Worm (Caenorhabditis elegans) whole organism, L3 larva: Measurements from ENCODE around the gene F38H4.6.

Experiments used
- ZK546.5 ChIP-seq: sonication (generic microtip); optimal IDR thresholded peaks from 2 replicates; lab custom pipeline; 2017; ENCODE audit warnings: missing biosample characterization, missing genetic modification characterization
- aly-2 ChIP-seq: fragments of 150-350 bp; optimal IDR thresholded peaks from 2 replicates; lab custom pipeline; 2014; ENCODE audit warnings: missing biosample characterization, missing genetic modification characterization
- ama-1 ChIP-seq: fragments of 150-350 bp; optimal IDR thresholded peaks from 2 replicates; lab custom pipeline; 2018
- ceh-82 ChIP-seq: fragments of 150-350 bp; optimal IDR thresholded peaks from 2 replicates; lab custom pipeline; 2014; ENCODE audit warnings: missing biosample characterization, missing genetic modification characterization
- ceh-9 ChIP-seq: sonication (generic microtip); optimal IDR thresholded peaks from 2 replicates; lab custom pipeline; 2018; ENCODE audit warnings: missing biosample characterization, missing genetic modification characterization
- daf-12 ChIP-seq: fragments of 150-350 bp; optimal IDR thresholded peaks from 2 replicates; lab custom pipeline; 2014; ENCODE audit warnings: missing biosample characterization, missing genetic modification reagents, missing genetic modification characterization
- elt-1 ChIP-seq: fragments of 150-350 bp; optimal IDR thresholded peaks from 2 replicates; lab custom pipeline; 2014; ENCODE audit warnings: missing biosample characterization, missing genetic modification characterization
- elt-2 ChIP-seq: sonication (generic microtip); optimal IDR thresholded peaks from 2 replicates; lab custom pipeline; 2016; ENCODE audit warnings: missing genetic modification reagents, mild to moderate bottlenecking, missing genetic modification characterization, missing compliant biosample characterization
- elt-3 ChIP-seq, 3 experiments: fragments of 150-350 bp in 1 of 3; sonication (generic microtip) in 2 of 3; optimal IDR thresholded peaks; 2 replicates in 2 of 3; 4 replicates in 1 of 3; lab custom pipeline; 2014 to 2017; ENCODE audit warnings: missing biosample characterization in 3 of 3, missing genetic modification characterization in 3 of 3
- eor-1 ChIP-seq, 2 experiments: fragments of 150-350 bp; optimal IDR thresholded peaks; 2 replicates each; lab custom pipeline; 2014 to 2018; ENCODE audit warnings: missing biosample characterization in 2 of 2, missing genetic modification characterization in 2 of 2
- fos-1 ChIP-seq: fragments of 150-350 bp; optimal IDR thresholded peaks from 2 replicates; lab custom pipeline; 2014; ENCODE audit warnings: missing biosample characterization, missing genetic modification characterization
- hmg-11 ChIP-seq: sonication (generic microtip); optimal IDR thresholded peaks from 2 replicates; lab custom pipeline; 2016; ENCODE audit warnings: missing genetic modification characterization, missing compliant biosample characterization
- jun-1 ChIP-seq: fragments of 150-350 bp; optimal IDR thresholded peaks from 2 replicates; lab custom pipeline; 2014; ENCODE audit warnings: missing biosample characterization, missing genetic modification reagents, missing genetic modification characterization
- lin-15B ChIP-seq: fragments of 150-350 bp; optimal IDR thresholded peaks from 2 replicates; lab custom pipeline; 2014; ENCODE audit warnings: missing biosample characterization, missing genetic modification characterization
- lsy-12 ChIP-seq: sonication (generic microtip); optimal IDR thresholded peaks from 2 replicates; lab custom pipeline; 2016; ENCODE audit warnings: mild to moderate bottlenecking, missing genetic modification characterization, missing compliant biosample characterization
- mdl-1 ChIP-seq: fragments of 150-350 bp; optimal IDR thresholded peaks from 2 replicates; lab custom pipeline; 2014; ENCODE audit warnings: missing biosample characterization, missing genetic modification characterization
- mml-1 ChIP-seq: fragments of 150-350 bp; sonication (generic microtip); optimal IDR thresholded peaks from 3 replicates; lab custom pipeline; 2014; ENCODE audit warnings: missing biosample characterization, missing genetic modification characterization
- nfya-1 ChIP-seq: sonication (generic microtip); optimal IDR thresholded peaks from 2 replicates; lab custom pipeline; 2017; ENCODE audit warnings: missing genetic modification characterization, mild to moderate bottlenecking, missing compliant biosample characterization, antibody characterized with exemption, moderate library complexity; ENCODE audit not compliant: insufficient read depth
- nhr-11 ChIP-seq: fragments of 150-350 bp; optimal IDR thresholded peaks from 2 replicates; lab custom pipeline; 2014; ENCODE audit warnings: missing biosample characterization, missing genetic modification characterization
- nhr-23 ChIP-seq: fragments of 150-350 bp; optimal IDR thresholded peaks from 2 replicates; lab custom pipeline; 2014; ENCODE audit warnings: missing biosample characterization, missing genetic modification reagents, missing genetic modification characterization
- nhr-237 ChIP-seq: fragments of 150-350 bp; optimal IDR thresholded peaks from 2 replicates; lab custom pipeline; 2014; ENCODE audit warnings: missing biosample characterization, missing genetic modification characterization
- nhr-25 ChIP-seq: sonication (generic microtip); optimal IDR thresholded peaks from 2 replicates; lab custom pipeline; 2017; ENCODE audit warnings: missing biosample characterization, missing genetic modification characterization
- nhr-28 ChIP-seq: fragments of 150-350 bp; optimal IDR thresholded peaks from 2 replicates; lab custom pipeline; 2014; ENCODE audit warnings: missing biosample characterization, missing genetic modification characterization
- nhr-43 ChIP-seq: sonication (generic microtip); optimal IDR thresholded peaks from 2 replicates; lab custom pipeline; 2016; ENCODE audit warnings: mild to moderate bottlenecking, missing genetic modification characterization, missing compliant biosample characterization; ENCODE audit not compliant: poor library complexity, severe bottlenecking
- nhr-67 ChIP-seq: fragments of 150-350 bp; optimal IDR thresholded peaks from 2 replicates; lab custom pipeline; 2014; ENCODE audit warnings: missing biosample characterization, missing genetic modification characterization
- nhr-76 ChIP-seq: fragments of 150-350 bp; sonication (generic microtip); optimal IDR thresholded peaks from 5 replicates; lab custom pipeline; 2014; ENCODE audit warnings: missing biosample characterization, missing genetic modification characterization
- nhr-77 ChIP-seq: fragments of 150-350 bp; optimal IDR thresholded peaks from 2 replicates; lab custom pipeline; 2014; ENCODE audit warnings: missing biosample characterization, missing genetic modification characterization
- pha-4 ChIP-seq: fragments of 150-350 bp; optimal IDR thresholded peaks from 2 replicates; lab custom pipeline; 2014; ENCODE audit warnings: missing biosample characterization, missing genetic modification reagents, missing genetic modification characterization
- pqm-1 ChIP-seq: fragments of 150-350 bp; optimal IDR thresholded peaks from 2 replicates; lab custom pipeline; 2017; ENCODE audit warnings: missing biosample characterization, missing genetic modification characterization, inconsistent platforms
- unc-39 ChIP-seq: sonication (generic microtip); optimal IDR thresholded peaks from 4 replicates; lab custom pipeline; 2017; ENCODE audit warnings: missing biosample characterization, missing genetic modification characterization
- unc-62 ChIP-seq: fragments of 150-350 bp; sonication (generic microtip); optimal IDR thresholded peaks from 4 replicates; lab custom pipeline; 2014; ENCODE audit warnings: missing biosample characterization, missing genetic modification reagents, missing genetic modification characterization
- zag-1 ChIP-seq: fragments of 150-350 bp; optimal IDR thresholded peaks from 2 replicates; lab custom pipeline; 2014; ENCODE audit warnings: missing biosample characterization, missing genetic modification characterization
- ztf-11 ChIP-seq: fragments of 150-350 bp; optimal IDR thresholded peaks from 2 replicates; lab custom pipeline; 2014; ENCODE audit warnings: missing biosample characterization, missing genetic modification characterization
- ztf-4 ChIP-seq: fragments of 150-350 bp; optimal IDR thresholded peaks from 2 replicates; lab custom pipeline; 2014; ENCODE audit warnings: missing biosample characterization, missing genetic modification characterization

Gene F38H4.6

DNA sequence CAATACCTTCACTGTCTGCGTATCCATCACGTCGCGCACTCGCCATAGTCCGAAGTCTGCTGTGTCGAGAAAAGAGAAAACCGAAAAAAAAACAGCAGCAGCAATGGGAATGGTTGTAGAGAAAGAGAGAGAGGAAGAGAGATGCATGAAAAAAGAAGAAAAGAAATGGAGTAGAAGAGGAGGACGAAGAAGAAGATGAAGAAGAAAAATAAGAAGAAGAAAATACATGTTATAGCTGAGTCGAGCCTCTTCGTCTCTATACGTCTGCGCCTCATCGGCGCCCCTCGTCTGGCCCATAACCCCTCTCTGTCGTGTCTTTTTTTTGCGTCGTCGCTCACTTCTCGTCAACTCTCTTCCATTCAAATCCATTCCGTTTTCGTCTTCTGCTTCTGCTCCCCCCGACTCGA, 38.0 kb downstream of the F38H4.6 start (continued):
- TF ChIP-seq daf-12 (tag; lab: Kevin White, UChicago) (no peak), nhr-28 (tag; lab: Kevin White, UChicago) (no peak), eor-1 (tag; optimal IDR thresholded peaks at IDR 0.05; lab: Kevin White, UChicago) (no peak), nhr-67 (tag; lab: Kevin White, UChicago) (no peak), ceh-82 (peak; percentile 17), unc-62 (GFP tag; lab: Kevin White, UChicago) (peak; percentile 35), nhr-77 (no peak), nhr-76 (no peak), ztf-11 (tag; lab: Kevin White, UChicago) (no peak), hmg-11 (peak; percentile 95), ama-1 (no peak), nhr-25 (tag; lab: Kevin White, UChicago) (peak; percentile 59), nhr-23 (tag; lab: Kevin White, UChicago) (peak; percentile 74), nhr-43 (tag; lab: Kevin White, UChicago) (peak; percentile 4), ZK546.5 (no peak), nfya-1 (tag; lab: Kevin White, UChicago) (peak; percentile 89), nhr-11 (peak; percentile 41), unc-39 (tag; lab: Kevin White, UChicago) (no peak), aly-2 (tag; lab: Kevin White, UChicago) (no peak), zag-1 (tag; lab: Kevin White, UChicago) (peak; percentile 44)

DNA sequence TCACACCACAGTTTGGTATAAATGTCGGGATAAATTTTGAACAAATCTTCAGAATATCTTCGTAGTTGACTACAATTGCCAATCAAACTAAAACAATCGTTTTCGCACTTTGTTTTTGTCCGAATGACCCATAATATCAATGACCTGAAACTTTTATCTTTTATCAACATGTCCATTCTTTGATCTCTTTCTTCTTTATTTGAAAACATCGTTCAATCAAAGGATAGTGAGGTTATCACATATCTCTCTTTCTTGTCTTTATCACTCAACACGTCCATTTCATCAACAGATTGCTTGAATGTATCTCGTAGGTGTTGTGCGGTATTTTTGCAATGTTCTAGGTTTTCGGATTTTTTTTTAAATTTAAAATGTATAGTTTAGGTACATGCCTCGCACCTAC, 38.6 kb downstream of the F38H4.6 start:
- TF ChIP-seq nhr-76, result no peak
- TF ChIP-seq eor-1 (tag; optimal IDR thresholded peaks at IDR 0.05; lab: Kevin White, UChicago), result no peak
- TF ChIP-seq ztf-11 (tag; lab: Kevin White, UChicago), result no peak
- TF ChIP-seq mdl-1 (tag; lab: Kevin White, UChicago), result no peak
- no peak for TF ChIP-seq ZK546.5
- no peak for TF ChIP-seq nhr-28 (tag; lab: Kevin White, UChicago)
- TF ChIP-seq elt-2 (tag; lab: Kevin White, UChicago), result no peak
- peak in 2 of 3 experiments; percentile 42 to 67 for TF ChIP-seq elt-3 (tag; optimal IDR thresholded peaks at IDR 0.05; lab: Kevin White, UChicago)
- TF ChIP-seq nhr-23 (tag; lab: Kevin White, UChicago), result peak; percentile 84
- no peak for TF ChIP-seq jun-1
- TF ChIP-seq nhr-237 (tag; lab: Kevin White, UChicago), result no peak
- TF ChIP-seq ama-1, result no peak
- TF ChIP-seq pqm-1 (tag; lab: Kevin White, UChicago), result no peak
- TF ChIP-seq nhr-43 (tag; lab: Kevin White, UChicago), result peak; percentile 69
- TF ChIP-seq ceh-9 (tag; lab: Kevin White, UChicago), result no peak
- no peak for TF ChIP-seq mml-1 (tag; lab: Kevin White, UChicago)
- no peak for TF ChIP-seq elt-1
- TF ChIP-seq nhr-11, result no peak
- TF ChIP-seq nhr-25 (tag; lab: Kevin White, UChicago), result peak; percentile 28

DNA sequence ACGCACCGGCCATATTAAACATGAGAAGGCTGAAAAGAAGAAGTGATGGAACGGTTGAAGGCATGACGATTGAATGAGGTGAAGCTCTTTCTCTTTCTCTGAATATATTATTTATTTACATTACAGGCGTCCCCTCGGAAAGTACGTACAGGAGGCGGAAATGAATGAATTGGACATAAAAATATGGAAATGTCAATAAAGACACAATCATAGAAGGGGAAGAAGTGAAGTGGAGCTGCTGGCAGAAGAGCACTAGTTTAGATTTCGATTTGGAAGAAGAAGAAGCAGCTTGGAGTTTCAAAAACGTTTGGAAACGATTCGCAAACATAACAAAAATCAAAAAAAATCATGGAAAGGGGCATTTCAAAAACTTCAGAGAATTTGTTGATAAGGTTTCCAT, 43.6 kb downstream of the F38H4.6 start, which contains the start of gene H01G02.1:
TSS of gene H01G02.1 (minus strand) at position 101 of the 400 bp plus-strand sequence.
- no peak for TF ChIP-seq lin-15B (tag; lab: Kevin White, UChicago)
- no peak for TF ChIP-seq elt-2 (tag; lab: Kevin White, UChicago)
- no peak for TF ChIP-seq ztf-4
- no peak for TF ChIP-seq fos-1
- no peak for TF ChIP-seq ceh-9 (tag; lab: Kevin White, UChicago)
- no peak for TF ChIP-seq unc-39 (tag; lab: Kevin White, UChicago)
- TF ChIP-seq pha-4 (tag; lab: Kevin White, UChicago), result no peak
- no peak for TF ChIP-seq lsy-12 (tag; lab: Kevin White, UChicago)
- no peak for TF ChIP-seq elt-3 (tag; optimal IDR thresholded peaks at IDR 0.05; lab: Kevin White, UChicago)

DNA sequence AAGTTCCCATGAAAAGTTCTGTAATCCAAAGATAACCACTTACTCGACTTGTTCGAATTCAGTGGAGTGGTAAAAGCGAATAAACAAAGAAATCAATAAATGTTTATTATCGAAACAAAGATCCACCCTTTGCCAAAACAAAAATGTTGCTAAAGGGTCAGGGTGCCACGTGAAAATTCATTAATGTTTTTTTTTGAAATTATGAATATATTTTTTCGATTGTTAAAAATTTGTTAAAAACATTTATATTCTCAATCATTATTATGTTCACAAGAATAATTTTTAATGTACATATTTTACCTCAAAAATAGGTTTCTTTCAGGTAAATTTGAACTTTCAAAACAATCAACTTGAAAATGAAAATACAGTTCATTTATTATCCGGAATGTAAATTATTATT, 44.6 kb downstream of the F38H4.6 start, which contains the start of gene H01G02.4:
TSS of gene H01G02.4 (minus strand) at position 101 of the 400 bp plus-strand sequence.
- TF ChIP-seq hmg-11 (no peak), ama-1 (no peak)

DNA sequence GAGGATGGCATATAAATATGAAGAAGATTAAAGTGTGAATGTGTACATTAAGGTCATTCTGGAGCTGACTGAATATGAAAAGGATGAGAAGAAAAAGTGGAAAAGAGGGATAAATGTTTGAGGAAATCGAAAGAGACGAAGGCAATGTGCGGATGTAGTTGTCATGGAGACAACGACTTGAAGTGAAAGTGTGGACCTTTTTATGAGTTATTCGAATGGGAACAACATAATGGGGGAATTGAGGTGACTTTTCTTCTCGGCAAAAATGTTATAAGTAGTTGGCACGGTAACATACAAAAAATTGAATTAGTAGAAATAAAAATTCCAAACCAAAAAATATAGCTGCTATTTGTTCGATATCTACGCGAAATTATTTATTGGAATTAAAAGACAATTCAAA, 46.6 kb downstream of the F38H4.6 start, which contains the start of gene dyf-18:
TSS of gene dyf-18 (minus strand) at position 101 of the 400 bp plus-strand sequence.
- TF ChIP-seq unc-62 (GFP tag; lab: Kevin White, UChicago) (no peak), nhr-77 (no peak), ceh-9 (tag; lab: Kevin White, UChicago) (no peak)
